Fruit fly (Drosophila melanogaster) ovary, adult (tissue): Measurements from ENCODE around the gene Vps16B.

ENCODE experiments used
- CG17801 ChIP-seq: fragments of 200-800 bp; optimal IDR thresholded peaks from 2 replicates; lab custom pipeline; 2019; ENCODE audit warnings: missing biosample characterization, mild to moderate bottlenecking, missing genetic modification characterization, moderate library complexity; ENCODE audit not compliant: partially characterized antibody

The Vps16B gene

dm6 chr3R:29816266-29816665, at the start of gene Vps16B:
Gene Vps16B, minus strand, starts transcription at chr3R:29816451.
- TF ChIP-seq CG17801 (GFP tag; lab: Kevin White, UChicago) = no peak

- TF ChIP-seq CG17801 (GFP tag; lab: Kevin White, UChicago) = no peak
These were observed 46.5 kb upstream of the Vps16B start for dm6 chr3R:29862795-29863194.

DNA sequence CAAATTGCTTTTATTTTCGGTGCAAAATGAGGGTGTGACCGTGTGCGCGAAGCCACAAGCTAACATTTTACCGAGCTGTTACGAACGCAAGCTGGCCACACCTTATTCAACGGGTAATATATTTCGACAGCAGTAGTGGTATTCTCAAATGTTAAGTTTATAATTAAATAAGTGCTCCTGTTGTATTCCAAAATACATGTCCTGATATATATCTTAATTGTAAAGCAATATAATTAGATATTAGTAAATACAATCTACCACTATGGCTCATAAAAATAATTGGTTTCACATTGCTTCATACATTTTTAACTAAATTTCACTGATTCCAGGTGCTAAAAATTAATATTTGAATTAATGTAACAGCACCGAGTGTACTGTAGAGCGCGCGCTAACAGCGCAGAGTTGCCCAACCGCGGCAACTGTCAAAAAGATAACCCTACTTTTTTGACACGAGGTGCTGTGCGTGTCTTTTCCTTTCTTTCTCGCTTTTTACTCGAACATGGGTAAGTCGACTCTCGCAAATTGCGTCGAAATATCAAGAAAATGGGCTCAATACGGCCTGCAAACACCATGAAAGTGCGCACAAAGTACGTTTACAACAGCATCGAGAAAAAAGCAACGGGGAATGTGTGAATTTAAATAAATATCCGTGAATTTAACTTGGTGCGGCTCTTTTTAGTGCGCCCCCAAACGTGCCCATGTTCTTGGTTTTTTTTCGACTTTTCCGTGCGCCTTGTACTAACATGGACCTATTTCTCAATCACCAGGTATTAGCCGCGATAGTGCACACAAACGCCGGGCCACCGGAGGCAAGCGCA, 45.4 kb upstream of the Vps16B start, which contains the start of the genes CG15514 and RpS8:
Gene CG15514 (minus strand): TSS at position 63 of the 818 bp plus-strand sequence.
Gene RpS8 (plus strand): TSS at position 151 of the 818 bp plus-strand sequence.
- TF ChIP-seq CG17801 (GFP tag; lab: Kevin White, UChicago) = peak; percentile 74

DNA sequence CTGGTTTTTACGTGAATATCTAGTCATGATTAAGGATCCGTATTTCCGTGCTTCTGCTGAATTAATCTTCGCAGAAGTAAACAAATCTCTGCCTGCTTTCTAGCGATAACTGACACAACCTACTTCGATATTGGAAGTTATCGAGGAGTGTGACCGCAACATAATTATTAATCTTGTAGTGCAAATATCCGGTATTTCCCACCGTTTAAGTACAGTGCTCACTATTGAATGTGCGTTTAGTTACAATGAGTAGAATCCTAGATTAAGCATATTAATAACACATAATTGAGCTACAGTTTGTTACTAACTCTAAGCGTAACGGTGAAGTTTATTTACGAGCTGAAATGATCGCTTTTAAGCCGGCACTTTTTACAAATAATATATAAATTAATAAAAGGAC, 43.5 kb upstream of the Vps16B start:
- peak; percentile 27 for TF ChIP-seq CG17801 (GFP tag; lab: Kevin White, UChicago)

DNA sequence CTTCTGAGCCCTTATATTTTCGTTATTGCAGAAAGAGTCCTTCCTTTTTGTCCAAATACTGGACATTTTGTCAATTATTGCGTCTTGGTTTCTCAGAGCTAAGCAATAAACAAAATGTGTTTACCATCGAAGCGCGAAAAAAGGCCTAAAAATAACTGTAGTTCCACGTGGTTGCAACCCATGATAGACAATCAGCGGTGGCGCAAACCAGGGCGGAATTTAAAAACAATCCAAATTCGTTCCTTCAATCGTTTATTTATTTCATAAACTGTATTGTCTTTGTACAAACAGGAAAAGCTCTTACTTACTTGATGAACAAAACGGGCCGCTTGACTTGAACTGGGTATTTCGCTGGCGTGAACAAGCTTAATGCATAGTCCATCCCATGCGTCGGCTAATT, 42.6 kb upstream of the Vps16B start, which contains the start of gene CG7824:
Gene CG7824 (minus strand): TSS at position 131 of the 400 bp plus-strand sequence.
- TF ChIP-seq CG17801 (GFP tag; lab: Kevin White, UChicago) = no peak

DNA sequence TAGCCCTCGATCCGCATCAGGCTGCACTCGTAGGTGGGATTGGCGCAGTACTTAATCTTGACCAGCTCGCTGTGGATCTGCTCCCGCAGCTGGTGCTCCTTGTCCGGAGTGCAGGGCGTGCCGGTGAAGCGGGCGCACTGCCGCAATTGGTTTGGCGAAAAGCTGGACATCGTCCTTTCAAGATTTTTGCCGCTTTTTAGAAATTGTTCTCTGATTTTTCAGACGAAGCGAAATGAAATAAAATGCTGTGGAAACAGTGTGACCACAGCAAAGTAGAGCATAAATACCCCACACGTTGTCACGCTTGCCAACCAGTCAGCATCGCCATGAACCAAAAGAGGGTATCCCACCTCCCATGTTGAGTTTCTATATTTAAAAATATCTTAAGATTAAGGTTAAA, 41.0 kb upstream of the Vps16B start, which contains the start of gene dgt1:
Gene dgt1 (minus strand): TSS at position 264 of the 400 bp plus-strand sequence.
- TF ChIP-seq CG17801 (GFP tag; lab: Kevin White, UChicago) = no peak

dm6 chr3R:29847126-29847525, 30.9 kb upstream of the Vps16B start:
- TF ChIP-seq CG17801 (GFP tag; lab: Kevin White, UChicago) = no peak

- TF ChIP-seq CG17801 (GFP tag; lab: Kevin White, UChicago) = no peak
These were observed 25.1 kb upstream of the Vps16B start, which contains the start of gene Cad99C for dm6 chr3R:29841293-29841791. Gene Cad99C, plus strand, starts transcription at chr3R:29841657.

DNA sequence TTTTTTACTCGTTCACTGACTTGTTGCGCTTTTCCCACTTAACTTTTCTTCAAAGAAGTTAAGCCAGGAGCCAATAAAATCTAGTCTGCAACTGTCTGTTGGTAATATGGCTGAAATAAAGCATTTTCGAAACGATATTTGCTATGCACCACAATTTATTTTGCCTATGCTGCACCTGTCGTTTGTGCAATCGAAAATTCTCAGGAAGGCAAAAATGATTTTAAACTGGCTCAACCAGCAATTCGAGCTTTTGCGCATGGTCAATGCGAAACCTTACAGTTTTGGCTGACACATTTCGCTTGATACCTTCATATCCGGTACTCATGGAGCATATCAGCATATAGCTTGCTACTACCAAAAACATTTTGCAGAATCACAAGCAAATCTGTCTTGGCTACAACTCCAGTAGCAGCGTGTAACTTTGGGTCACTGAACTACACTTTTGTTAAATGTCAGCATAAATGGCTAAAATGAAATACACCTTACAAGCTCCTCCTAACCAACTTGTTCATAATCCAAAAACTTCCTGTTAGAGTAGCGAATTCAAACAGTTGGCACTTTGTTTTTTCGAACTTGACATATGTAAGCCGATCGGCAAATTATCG, 23.6 kb upstream of the Vps16B start:
- peak; percentile 3 for TF ChIP-seq CG17801 (GFP tag; lab: Kevin White, UChicago)

dm6 chr3R:29838751-29839150, 22.5 kb upstream of the Vps16B start:
- no peak for TF ChIP-seq CG17801 (GFP tag; lab: Kevin White, UChicago)

DNA sequence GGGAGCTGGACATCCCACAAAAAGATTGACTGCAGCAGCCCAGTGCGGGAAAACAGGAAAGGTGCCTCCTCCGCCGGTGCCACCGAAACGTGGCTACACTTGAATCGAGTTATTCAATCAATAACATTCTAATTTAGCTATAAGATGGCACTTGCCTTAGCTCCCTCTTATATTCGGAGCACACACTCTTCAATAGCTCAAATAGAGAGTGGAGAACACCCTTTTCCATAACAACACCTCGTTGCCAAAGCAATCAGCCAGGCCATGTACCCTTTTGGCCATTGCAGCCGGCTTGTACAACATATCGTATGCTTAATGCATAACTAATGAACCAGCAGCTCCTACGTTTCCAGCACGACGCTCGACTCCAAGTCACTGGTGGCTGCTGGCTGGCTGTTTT, 21.5 kb upstream of the Vps16B start:
- TF ChIP-seq CG17801 (GFP tag; lab: Kevin White, UChicago) = no peak

DNA sequence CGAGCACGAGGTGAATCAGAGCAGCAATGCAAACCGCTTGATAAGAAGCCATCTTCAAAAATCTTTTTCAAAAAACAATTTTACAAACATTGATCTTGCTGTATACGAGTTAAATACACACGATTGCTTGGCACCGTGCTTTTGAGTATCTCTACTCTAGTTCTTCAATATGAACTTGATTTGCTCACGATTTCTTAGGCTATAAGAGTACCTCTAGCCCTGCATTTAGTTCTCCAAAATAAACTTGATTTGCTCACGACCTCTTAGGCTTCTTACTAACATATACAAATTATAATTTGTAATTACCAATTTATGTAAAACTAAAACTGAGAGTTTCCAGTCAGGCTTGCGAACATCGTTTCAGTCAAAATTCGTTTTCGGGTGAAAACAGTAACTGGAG, 19.9 kb upstream of the Vps16B start, which contains the start of gene CG42592:
Gene CG42592 (minus strand): TSS at position 101 of the 400 bp plus-strand sequence.
- TF ChIP-seq CG17801 (GFP tag; lab: Kevin White, UChicago) = no peak

- TF ChIP-seq CG17801 (GFP tag; lab: Kevin White, UChicago) = no peak
These were observed 19.4 kb upstream of the Vps16B start, which contains the start of gene Prtl99C for dm6 chr3R:29835710-29836049. Gene Prtl99C, plus strand, starts transcription at chr3R:29835950.

DNA sequence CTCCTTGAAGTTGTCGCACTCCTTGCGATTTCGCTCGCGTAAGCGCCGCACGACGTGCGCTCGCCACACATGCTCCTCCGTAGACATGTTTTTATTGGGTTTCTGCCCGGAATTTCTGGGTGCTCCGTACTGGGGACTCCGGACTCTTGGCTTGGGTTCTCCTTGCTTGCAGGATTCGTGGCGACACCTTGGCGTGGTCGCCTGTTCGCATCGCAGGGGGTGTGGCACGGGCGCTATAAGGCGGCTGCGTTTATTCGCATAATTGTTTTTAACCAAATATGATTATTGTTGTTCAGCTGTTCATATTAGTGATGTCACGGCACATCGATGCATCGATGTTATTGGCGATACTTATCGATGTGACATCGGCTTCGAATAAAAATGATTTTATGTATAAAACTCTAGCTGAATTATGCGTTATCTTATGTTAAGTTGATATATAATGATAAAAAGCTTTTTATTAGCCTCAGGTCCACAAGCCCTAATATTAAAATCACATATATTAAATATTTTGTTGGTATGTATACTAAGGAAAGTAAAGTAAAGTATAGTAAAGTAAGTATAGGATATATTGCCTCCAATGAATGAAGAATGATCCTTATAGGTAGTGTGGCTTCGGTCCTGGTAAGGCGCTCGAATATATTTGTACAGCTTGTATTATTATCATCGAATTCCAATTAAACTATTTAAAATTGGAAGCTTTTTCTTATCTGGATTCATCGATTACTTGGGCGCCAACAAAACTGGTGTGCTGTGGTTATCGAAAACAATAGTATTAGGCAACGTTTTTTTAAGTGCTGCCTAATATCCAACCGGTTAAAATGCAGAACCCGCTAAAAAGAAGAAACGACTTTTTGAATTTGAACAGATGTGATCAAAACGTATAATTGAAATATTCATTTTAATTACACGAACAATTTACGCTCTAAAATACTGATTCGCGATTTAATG, 18.8 kb upstream of the Vps16B start, which contains the start of gene Atg16:
Gene Atg16 (minus strand): TSS at position 343 of the 951 bp plus-strand sequence.
- no peak for TF ChIP-seq CG17801 (GFP tag; lab: Kevin White, UChicago)
